Worm (Caenorhabditis elegans): ENCODE measurements around the gene arid-1.

DNA sequence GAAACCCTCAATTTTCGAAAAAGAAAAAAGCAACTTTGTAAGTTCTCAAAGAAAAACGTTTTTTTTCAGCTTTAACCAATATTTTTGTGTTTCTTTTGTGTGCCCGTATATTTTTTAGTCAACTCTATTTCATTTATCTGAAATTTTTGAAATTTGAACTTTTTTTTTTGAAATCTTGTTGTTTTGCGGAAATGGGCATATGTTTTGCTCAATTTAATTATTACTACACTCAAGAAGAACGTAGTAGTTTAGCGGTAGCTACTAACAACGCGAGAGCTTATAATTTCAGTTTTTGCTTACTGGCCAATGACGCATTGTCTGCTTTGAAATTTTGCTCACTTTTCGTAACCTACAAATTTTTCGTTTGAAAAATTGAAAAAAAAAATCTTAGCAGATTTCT is 41.2 kb upstream of the arid-1 start, which contains the start of gene srh-82:
- TF ChIP-seq dao-5 (tag; optimal IDR thresholded peaks at IDR 0.05) (no peak), W03F9.2 (tag; optimal IDR thresholded peaks at IDR 0.05) (no peak)

All from whole organism, L4/young adult.